Fruit fly (Drosophila melanogaster): ENCODE data around the gene CG10853.
A peak's percentile ranks its signal among the peaks of the same experiment; 100 is the strongest.

CG10853 gene

dm6 chr3L:3952468-3952867, 4.8 kb downstream of the CG10853 start, which contains the start of gene CG14984 (continued):
- TF ChIP-seq nerfin-1 (tag; optimal IDR thresholded peaks at IDR 0.05) (no peak), PHDP (tag; optimal IDR thresholded peaks at IDR 0.05) (peak; percentile 31), CG4328 (GFP tag; optimal IDR thresholded peaks at IDR 0.05) (no peak), odd (GFP tag; optimal IDR thresholded peaks at IDR 0.05) (no peak), fd3F (GFP tag; optimal IDR thresholded peaks at IDR 0.05) (no peak), CG13287 (GFP tag; IDR thresholded peaks at IDR 0.05; ENCODE audit: partially characterized antibody) (no peak), chm (GFP tag; IDR thresholded peaks at IDR 0.05) (no peak), CG16779 (GFP tag; IDR thresholded peaks at IDR 0.05) (no peak), gfzf (GFP tag; optimal IDR thresholded peaks at IDR 0.05) (no peak), CG9876 (GFP tag; optimal IDR thresholded peaks at IDR 0.05) (no peak), CG3995 (GFP tag; optimal IDR thresholded peaks at IDR 0.05) (no peak), Sox102F (GFP tag; optimal IDR thresholded peaks at IDR 0.05) (peak; percentile 12), nerfin-2 (GFP tag; IDR thresholded peaks at IDR 0.05; ENCODE audit: partially characterized antibody) (no peak), br (optimal IDR thresholded peaks at IDR 0.05) (no peak), phol (tag; optimal IDR thresholded peaks at IDR 0.05) (peak; percentile 30), CG4282 (GFP tag; optimal IDR thresholded peaks at IDR 0.05) (no peak), Blimp-1 (GFP tag; optimal IDR thresholded peaks at IDR 0.05) (peak; percentile 21), dati (GFP tag; IDR thresholded peaks at IDR 0.05) (no peak), CG3065 (GFP tag; optimal IDR thresholded peaks at IDR 0.05) (no peak), Lim3 (GFP tag; IDR thresholded peaks at IDR 0.05) (no peak), Rx (GFP tag; IDR thresholded peaks at IDR 0.05) (no peak), bowl (GFP tag; IDR thresholded peaks at IDR 0.05) (no peak), sim (GFP tag; IDR thresholded peaks at IDR 0.05) (no peak), Dll (GFP tag; IDR thresholded peaks at IDR 0.05; ENCODE audit: partially characterized antibody) (no peak), Trl (optimal IDR thresholded peaks at IDR 0.05) (no peak), Trl (GFP tag; optimal IDR thresholded peaks at IDR 0.05) (no peak), CG17612 (GFP tag; IDR thresholded peaks at IDR 0.05) (no peak), croc (GFP tag; conservative IDR thresholded peaks at IDR 0.05) (no peak), CG1603 (tag; optimal IDR thresholded peaks at IDR 0.05) (no peak), Dfd (GFP tag; optimal IDR thresholded peaks at IDR 0.05) (no peak), Dp (GFP tag; optimal IDR thresholded peaks at IDR 0.05) (no peak), CG9932 (GFP tag; IDR thresholded peaks at IDR 0.05) (peak; percentile 69), CG30403 (GFP tag; optimal IDR thresholded peaks at IDR 0.05) (peak; percentile 27), CG3847 (GFP tag; IDR thresholded peaks at IDR 0.05) (peak; percentile 45; the same call in 1 of the 2 replicates), Usf (GFP tag; optimal IDR thresholded peaks at IDR 0.05) (no peak), org-1 (GFP tag; optimal IDR thresholded peaks at IDR 0.05) (peak; percentile 4), C15 (GFP tag; IDR thresholded peaks at IDR 0.05) (no peak), CG4404 (GFP tag; IDR thresholded peaks at IDR 0.05) (peak; percentile 43; the same call in 1 of the 2 replicates), hb (GFP tag; IDR thresholded peaks at IDR 0.05; ENCODE audit: partially characterized antibody) (no peak), E2f1 (GFP tag; IDR thresholded peaks at IDR 0.05) (0 out of 2 replicates have a peak, but pooled peaks have one; percentile 31), CG10321 (GFP tag; IDR thresholded peaks at IDR 0.05) (no peak), HLHmδ (GFP tag; optimal IDR thresholded peaks at IDR 0.05) (no peak), Lpt (GFP tag; optimal IDR thresholded peaks at IDR 0.05) (no peak), CG14014 (GFP tag; IDR thresholded peaks at IDR 0.05) (peak; percentile 45; the same call in 1 of the 2 replicates), bigmax (GFP tag; optimal IDR thresholded peaks at IDR 0.05) (no peak), CG13296 (GFP tag; optimal IDR thresholded peaks at IDR 0.05) (peak; percentile 11), vfl (GFP tag; optimal IDR thresholded peaks at IDR 0.05) (no peak), Hmx (GFP tag; optimal IDR thresholded peaks at IDR 0.05) (no peak), ham (GFP tag; IDR thresholded peaks at IDR 0.05) (no peak), Fer3 (tag; optimal IDR thresholded peaks at IDR 0.05) (peak; percentile 63), MTF-1 (GFP tag; optimal IDR thresholded peaks at IDR 0.05; ENCODE audit: borderline replicate concordance) (no peak), CG30020 (tag; optimal IDR thresholded peaks at IDR 0.05) (no peak)
